Fruit fly (Drosophila melanogaster): ENCODE results near the gene CG18284.

The CG18284 gene

DNA sequence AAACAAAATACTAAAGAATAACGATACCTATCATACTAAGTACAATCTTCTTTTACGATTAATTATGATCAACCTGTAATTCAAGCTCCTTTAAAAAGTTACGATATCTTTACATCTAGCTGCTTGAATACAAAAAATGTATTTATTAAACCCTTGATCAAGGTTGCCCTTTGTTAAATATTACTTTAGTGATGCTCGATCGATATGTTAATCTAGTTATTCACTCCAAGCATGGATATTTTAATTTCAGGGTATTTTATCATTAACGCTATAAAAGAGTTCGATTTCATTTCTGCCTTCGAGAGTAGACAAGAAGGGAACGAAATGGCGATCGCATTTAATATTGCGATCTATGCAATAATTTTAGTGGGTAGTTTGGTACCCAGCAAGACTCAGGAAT, at the start of gene CG18284:
CG18284 (plus strand) TSS at position 301 of the 400 bp plus-strand sequence.
- no peak for TF ChIP-seq pan (optimal IDR thresholded peaks at IDR 0.05)
- no peak for TF ChIP-seq EcR (GFP tag; optimal IDR thresholded peaks at IDR 0.05)
- TF ChIP-seq Dll (optimal IDR thresholded peaks at IDR 0.05), result no peak

DNA sequence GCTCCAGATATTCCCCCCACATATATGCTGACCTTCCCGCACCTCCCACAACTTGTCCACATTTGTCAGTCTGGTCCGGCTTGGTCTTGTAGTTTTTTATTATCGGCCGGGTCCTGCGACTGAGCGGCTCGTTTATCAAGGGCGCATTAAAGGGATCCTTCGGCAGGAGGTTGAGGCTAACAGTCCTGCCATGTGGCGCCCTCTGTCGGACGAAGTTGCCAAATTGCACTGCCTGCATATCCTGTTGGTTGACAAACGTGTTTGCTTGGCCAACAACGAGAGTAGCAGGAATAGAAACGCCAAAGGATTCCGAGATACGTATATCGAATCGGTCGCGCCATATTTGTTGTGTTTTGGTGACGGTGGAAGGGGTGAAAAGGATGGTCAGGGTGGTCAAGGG, 40.2 kb upstream of the CG18284 start:
- TF ChIP-seq Dll (optimal IDR thresholded peaks at IDR 0.05) (no peak), psq (optimal IDR thresholded peaks at IDR 0.05) (no peak), CG8478 (optimal IDR thresholded peaks at IDR 0.05) (no peak), usp (GFP tag; optimal IDR thresholded peaks at IDR 0.05) (no peak), EcR (GFP tag; optimal IDR thresholded peaks at IDR 0.05) (no peak), pan (optimal IDR thresholded peaks at IDR 0.05) (no peak)

DNA sequence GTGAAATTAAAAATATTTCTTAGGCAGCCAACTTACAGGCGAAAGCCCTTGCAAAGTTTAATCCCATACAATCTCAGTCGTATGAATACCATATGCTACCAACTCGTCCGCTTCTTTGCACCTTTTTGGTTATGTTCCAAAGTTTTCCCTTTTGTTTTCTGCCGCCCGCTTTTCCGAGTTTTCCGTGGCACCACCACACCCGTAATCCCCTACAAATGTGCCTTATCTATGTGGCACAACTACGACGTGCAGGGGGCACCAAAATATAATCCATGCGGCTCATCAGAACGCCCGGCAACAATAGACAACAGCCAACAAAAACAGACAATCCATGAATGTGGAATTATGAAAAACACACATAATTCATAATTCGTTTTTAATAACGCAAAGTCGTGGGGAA, 36.1 kb upstream of the CG18284 start:
- no peak for TF ChIP-seq Dll (optimal IDR thresholded peaks at IDR 0.05)
- no peak for TF ChIP-seq usp (GFP tag; optimal IDR thresholded peaks at IDR 0.05)
- no peak for TF ChIP-seq psq (optimal IDR thresholded peaks at IDR 0.05)
- no peak for TF ChIP-seq EcR (GFP tag; optimal IDR thresholded peaks at IDR 0.05)
- TF ChIP-seq CG8478 (optimal IDR thresholded peaks at IDR 0.05), result no peak
- TF ChIP-seq pan (optimal IDR thresholded peaks at IDR 0.05), result no peak

DNA sequence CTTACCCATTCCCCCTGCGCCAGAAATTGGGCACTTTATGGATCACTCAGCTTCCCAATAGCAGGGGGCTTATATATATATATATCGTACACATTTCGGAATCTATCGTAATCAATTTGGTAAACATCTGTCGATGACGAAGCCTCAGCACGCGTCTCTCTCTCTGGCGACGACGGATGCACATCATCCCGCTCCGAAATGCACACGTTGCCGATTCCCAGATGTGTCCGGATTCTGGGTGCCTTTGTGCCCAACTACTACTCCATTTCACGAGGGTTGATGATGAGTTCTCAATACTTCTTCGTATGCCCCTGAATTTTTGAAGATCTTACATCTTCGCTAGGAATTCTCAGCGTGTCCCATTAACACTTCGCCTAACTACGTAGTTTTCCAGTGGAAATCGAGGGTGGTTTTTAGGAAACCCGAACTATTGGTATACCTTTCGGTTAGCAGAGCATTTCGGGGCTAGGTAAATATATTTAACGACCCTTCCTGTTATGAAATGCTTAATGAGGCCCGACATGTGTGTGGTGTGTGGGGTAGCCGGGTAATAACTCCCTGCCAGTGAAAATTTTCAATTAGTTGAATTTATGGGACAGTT, 35.0 kb upstream of the CG18284 start:
- no peak for TF ChIP-seq CG8478 (optimal IDR thresholded peaks at IDR 0.05)
- TF ChIP-seq pan (optimal IDR thresholded peaks at IDR 0.05), result no peak
- TF ChIP-seq EcR (GFP tag; optimal IDR thresholded peaks at IDR 0.05), result no peak
- TF ChIP-seq usp (GFP tag; optimal IDR thresholded peaks at IDR 0.05), result no peak
- TF ChIP-seq psq (optimal IDR thresholded peaks at IDR 0.05), result no peak
- TF ChIP-seq Dll (optimal IDR thresholded peaks at IDR 0.05), result no peak

DNA sequence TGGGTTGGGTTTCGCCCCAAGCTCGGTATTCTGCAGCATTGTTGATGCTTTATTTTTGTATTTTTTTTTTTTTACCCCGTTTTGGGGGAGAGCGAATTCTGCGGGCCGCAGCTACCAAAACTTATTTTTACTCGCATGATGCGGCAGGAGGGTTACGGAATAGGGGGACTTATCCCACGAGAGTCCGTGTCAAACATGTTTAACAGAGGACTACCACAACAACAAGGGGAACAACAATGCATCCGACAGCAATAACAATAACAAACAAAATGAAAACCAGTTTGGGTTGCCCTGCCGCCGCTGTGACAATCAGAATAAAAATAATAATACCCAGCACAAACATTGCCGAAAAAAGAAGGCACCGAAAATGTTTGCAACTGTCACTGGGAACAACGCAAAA, 30.7 kb upstream of the CG18284 start:
- no peak for TF ChIP-seq pan (optimal IDR thresholded peaks at IDR 0.05)
- TF ChIP-seq Dll (optimal IDR thresholded peaks at IDR 0.05), result no peak

DNA sequence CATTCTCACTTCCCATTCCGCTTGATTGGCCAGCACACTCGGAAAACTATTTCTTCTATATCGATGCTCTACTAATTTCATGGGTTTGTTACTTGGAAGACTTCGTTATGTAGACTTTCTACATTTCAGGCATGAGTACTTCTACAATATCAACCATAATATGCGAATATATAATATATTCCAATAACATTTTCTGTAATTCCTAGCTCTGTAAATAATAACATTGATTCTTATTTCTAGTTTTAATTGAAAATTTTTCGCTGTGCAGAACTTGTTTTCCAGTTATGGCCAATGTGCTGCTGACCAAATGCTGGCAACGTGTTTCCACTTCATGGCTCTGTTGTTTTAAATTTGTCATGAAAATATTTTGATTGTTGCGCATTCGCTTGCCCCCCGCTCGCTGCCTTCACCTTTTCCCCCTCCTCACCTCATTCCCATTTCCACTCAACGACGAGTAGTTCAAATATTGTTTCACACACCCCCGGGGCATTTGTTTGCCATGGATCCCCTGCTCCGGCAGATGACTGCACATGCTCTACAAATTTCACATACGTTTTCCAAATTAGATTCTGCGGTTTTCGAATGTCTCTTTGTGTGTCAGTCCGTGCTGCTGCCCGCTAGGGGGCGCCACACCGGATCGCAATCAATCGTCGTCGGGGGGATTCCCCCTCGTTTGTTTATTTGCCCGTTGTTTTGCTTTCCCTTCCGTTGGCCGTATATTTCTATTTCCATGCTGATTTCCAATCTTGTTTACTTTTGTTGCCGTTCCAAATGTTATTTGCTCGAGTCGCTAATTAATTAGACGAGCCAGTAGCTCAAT, 28.9 kb upstream of the CG18284 start:
- no peak for TF ChIP-seq CG8478 (optimal IDR thresholded peaks at IDR 0.05)
- TF ChIP-seq usp (GFP tag; optimal IDR thresholded peaks at IDR 0.05), result no peak
- TF ChIP-seq Dll (optimal IDR thresholded peaks at IDR 0.05), result no peak
- no peak for TF ChIP-seq EcR (GFP tag; optimal IDR thresholded peaks at IDR 0.05)
- TF ChIP-seq psq (optimal IDR thresholded peaks at IDR 0.05), result no peak
- no peak for TF ChIP-seq pan (optimal IDR thresholded peaks at IDR 0.05)

DNA sequence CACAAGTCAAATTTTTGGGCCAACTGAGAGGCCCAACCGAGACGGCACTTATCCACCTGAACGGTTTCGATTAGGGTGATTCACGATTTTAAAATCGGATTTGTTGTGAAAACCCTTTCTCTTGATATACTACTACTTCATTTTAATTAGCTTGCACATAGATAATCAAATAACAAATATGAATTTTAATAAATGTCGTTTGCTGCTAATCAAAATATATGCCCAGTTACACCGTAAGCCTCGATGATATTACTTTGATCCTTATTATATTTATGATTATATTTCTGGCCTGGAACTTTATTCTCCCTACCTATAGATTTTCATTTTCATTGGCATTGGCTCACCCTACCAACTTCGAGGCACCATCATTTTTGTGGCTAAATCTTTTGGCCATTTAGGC, 27.9 kb upstream of the CG18284 start:
- TF ChIP-seq EcR (GFP tag; optimal IDR thresholded peaks at IDR 0.05) (no peak), pan (optimal IDR thresholded peaks at IDR 0.05) (no peak), Dll (optimal IDR thresholded peaks at IDR 0.05) (no peak), psq (optimal IDR thresholded peaks at IDR 0.05) (no peak), CG8478 (optimal IDR thresholded peaks at IDR 0.05) (no peak), usp (GFP tag; optimal IDR thresholded peaks at IDR 0.05) (no peak)

DNA sequence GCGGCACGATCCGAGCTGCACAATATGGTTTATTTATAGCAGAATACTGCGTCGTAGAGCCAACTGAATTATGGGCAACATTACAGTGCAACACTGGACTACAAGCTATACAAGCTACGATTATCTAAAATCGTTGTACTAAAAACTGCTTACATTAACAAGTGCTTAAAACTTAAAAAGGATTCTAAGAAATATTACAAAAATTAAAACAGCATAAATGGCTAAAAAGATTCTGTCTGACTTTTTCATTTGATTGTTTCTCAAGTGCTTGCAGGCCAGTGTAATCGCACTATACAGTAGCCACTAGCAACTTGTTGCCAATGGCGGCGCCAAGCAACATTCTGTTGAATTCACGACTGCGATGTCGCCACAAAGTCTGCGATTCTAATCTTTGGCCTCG, 27.0 kb upstream of the CG18284 start:
- TF ChIP-seq Dll (optimal IDR thresholded peaks at IDR 0.05) (no peak), EcR (GFP tag; optimal IDR thresholded peaks at IDR 0.05) (no peak), usp (GFP tag; optimal IDR thresholded peaks at IDR 0.05) (no peak), psq (optimal IDR thresholded peaks at IDR 0.05) (no peak)

DNA sequence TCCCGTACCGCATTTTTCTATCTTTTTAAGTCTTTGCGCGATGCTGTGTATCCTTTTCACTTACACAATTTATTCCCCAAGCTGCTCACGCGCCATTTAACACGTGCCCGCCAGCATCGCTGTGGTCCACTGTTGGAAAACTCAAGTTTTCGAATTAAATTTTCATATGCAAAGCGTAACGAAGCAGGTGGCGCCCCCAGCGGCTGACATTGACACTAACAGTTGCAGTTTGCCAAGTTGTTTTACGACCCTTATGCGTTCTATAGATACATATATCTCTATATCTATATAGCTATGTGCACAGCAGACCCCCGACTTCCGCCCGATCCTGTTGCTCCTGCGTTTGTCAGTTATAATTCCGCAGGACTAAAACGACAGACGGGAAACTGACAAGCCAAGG, 17.8 kb upstream of the CG18284 start:
- TF ChIP-seq usp (GFP tag; optimal IDR thresholded peaks at IDR 0.05), result no peak
- no peak for TF ChIP-seq CG8478 (optimal IDR thresholded peaks at IDR 0.05)
- no peak for TF ChIP-seq Dll (optimal IDR thresholded peaks at IDR 0.05)
- no peak for TF ChIP-seq EcR (GFP tag; optimal IDR thresholded peaks at IDR 0.05)
- TF ChIP-seq pan (optimal IDR thresholded peaks at IDR 0.05), result no peak
- no peak for TF ChIP-seq psq (optimal IDR thresholded peaks at IDR 0.05)

DNA sequence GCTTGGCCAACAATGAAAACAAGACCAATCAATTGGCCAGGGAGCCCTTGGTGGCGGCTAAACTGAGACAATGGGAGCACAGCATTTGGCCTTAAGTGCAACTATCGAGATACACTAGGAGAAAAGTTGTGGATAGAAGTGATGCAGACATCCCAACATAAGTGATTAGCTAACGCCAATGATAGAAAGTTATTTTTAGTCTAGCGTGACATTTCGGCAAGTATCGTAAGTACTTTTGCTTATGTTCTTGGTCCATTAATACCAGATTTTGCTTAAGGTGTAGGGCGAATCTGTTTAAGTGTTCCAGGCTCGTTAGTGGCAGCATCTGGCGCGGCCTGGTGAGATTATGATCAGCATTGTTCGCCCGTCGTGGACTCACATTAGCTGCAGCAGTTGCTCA, 11.1 kb upstream of the CG18284 start:
- no peak for TF ChIP-seq Dll (optimal IDR thresholded peaks at IDR 0.05)
- no peak for TF ChIP-seq CG8478 (optimal IDR thresholded peaks at IDR 0.05)
- no peak for TF ChIP-seq EcR (GFP tag; optimal IDR thresholded peaks at IDR 0.05)
- TF ChIP-seq usp (GFP tag; optimal IDR thresholded peaks at IDR 0.05), result no peak
- no peak for TF ChIP-seq psq (optimal IDR thresholded peaks at IDR 0.05)
- no peak for TF ChIP-seq pan (optimal IDR thresholded peaks at IDR 0.05)

DNA sequence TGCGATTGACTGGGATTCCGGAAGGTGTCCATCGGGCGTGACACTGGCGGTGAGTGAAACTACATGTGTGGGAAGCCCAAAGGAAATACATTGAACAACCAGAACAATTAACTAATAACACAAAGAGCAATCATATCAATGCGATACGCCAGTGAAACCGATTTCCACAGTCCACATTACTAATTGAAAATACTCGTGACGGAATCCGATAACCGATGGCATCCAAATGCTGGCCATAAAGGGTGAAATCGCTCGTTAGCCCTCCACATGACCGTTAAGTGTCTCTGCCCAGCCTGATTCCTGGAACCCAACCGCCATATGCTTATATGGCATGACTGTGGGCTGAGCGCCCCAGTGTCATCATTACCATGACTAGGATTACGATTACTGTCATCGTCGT, 5.4 kb upstream of the CG18284 start, which contains the start of gene CG7329:
CG7329 (minus strand) TSS at position 101 of the 400 bp plus-strand sequence.
- no peak for TF ChIP-seq Dll (optimal IDR thresholded peaks at IDR 0.05)
- TF ChIP-seq pan (optimal IDR thresholded peaks at IDR 0.05), result no peak
- TF ChIP-seq EcR (GFP tag; optimal IDR thresholded peaks at IDR 0.05), result no peak
- TF ChIP-seq usp (GFP tag; optimal IDR thresholded peaks at IDR 0.05), result no peak
- no peak for TF ChIP-seq psq (optimal IDR thresholded peaks at IDR 0.05)

DNA sequence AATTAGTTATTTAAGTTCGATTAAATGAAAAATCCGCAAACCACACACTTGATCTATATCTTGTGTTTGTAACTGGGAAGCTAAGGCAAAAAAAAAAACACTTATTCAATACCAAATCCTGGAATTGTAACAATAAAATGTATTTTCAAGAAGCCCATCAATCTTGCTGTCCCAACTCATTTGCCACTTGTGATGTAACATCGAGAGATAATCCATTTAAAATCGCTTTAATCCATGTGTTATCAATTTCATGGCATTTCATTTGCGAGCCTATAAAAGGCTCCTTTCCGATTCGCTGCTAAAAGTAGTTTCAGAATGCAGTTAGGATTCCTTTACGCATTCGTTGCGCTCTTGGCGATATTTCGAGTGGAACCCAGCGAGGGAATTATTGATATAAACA, 4.1 kb upstream of the CG18284 start, which contains the start of gene CG31872:
CG31872 (plus strand) TSS at position 301 of the 400 bp plus-strand sequence.
- TF ChIP-seq psq (optimal IDR thresholded peaks at IDR 0.05) (no peak), Dll (optimal IDR thresholded peaks at IDR 0.05) (no peak), EcR (GFP tag; optimal IDR thresholded peaks at IDR 0.05) (no peak), pan (optimal IDR thresholded peaks at IDR 0.05) (no peak), CG8478 (optimal IDR thresholded peaks at IDR 0.05) (no peak), usp (GFP tag; optimal IDR thresholded peaks at IDR 0.05) (no peak)
